Fruit fly (Drosophila melanogaster) whole organism, embryonic: Measurements from ENCODE around the gene CG14196.

ENCODE experiments used
- CG10462 ChIP-seq: fragments of 200-800 bp; sonication (Bioruptor generic); optimal IDR thresholded peaks from 2 replicates; lab custom pipeline; 2016; ENCODE audit warnings: missing biosample characterization, missing genetic modification characterization
- CG13287 ChIP-seq: fragments of 200-800 bp; sonication (Bioruptor generic); IDR thresholded peaks from 2 replicates; pipeline ENCODE4 v1.3.6; 2022; ENCODE audit warnings: missing biosample characterization, missing genetic modification characterization; ENCODE audit not compliant: partially characterized antibody
- CG18262 ChIP-seq: fragments of 200-800 bp; optimal IDR thresholded peaks from 3 replicates; lab custom pipeline; 2019; ENCODE audit warnings: missing biosample characterization, mild to moderate bottlenecking, missing genetic modification characterization, moderate library complexity
- Eip74EF ChIP-seq, 2 experiments: fragments of 200-800 bp in 1 of 2; fragments of >200 bp in 1 of 2; sonication (Bioruptor generic) in 1 of 2; optimal IDR thresholded peaks; 2 replicates each; lab custom pipeline; 2017 to 2019; ENCODE audit warnings: missing biosample characterization in 2 of 2, missing genetic modification characterization in 2 of 2, mild to moderate bottlenecking in 1 of 2, moderate library complexity in 1 of 2
- bcd ChIP-seq: fragments of 200-800 bp; sonication (Bioruptor generic); optimal IDR thresholded peaks from 2 replicates; lab custom pipeline; 2017; ENCODE audit warnings: missing biosample characterization, mild to moderate bottlenecking, missing genetic modification characterization
- cas ChIP-seq: fragments of 200-800 bp; sonication (Bioruptor generic); IDR thresholded peaks from 2 replicates; pipeline ENCODE4 v1.3.6; 2022; ENCODE audit warnings: missing biosample characterization, missing genetic modification characterization
- insv ChIP-seq, 2 experiments: fragments of 200-800 bp; sonication (Bioruptor generic); optimal IDR thresholded peaks; 3 replicates each; lab custom pipeline; 2016 to 2018; ENCODE audit warnings: missing biosample characterization in 2 of 2, missing genetic modification characterization in 2 of 2
- jumu ChIP-seq: fragments of 200-800 bp; sonication (Bioruptor generic); optimal IDR thresholded peaks from 3 replicates; lab custom pipeline; 2016; ENCODE audit warnings: missing biosample characterization, missing genetic modification characterization
- tx ChIP-seq: fragments of 200-800 bp; sonication (Bioruptor generic); optimal IDR thresholded peaks from 2 replicates; lab custom pipeline; 2016; ENCODE audit warnings: missing biosample characterization, missing genetic modification characterization

DNA sequence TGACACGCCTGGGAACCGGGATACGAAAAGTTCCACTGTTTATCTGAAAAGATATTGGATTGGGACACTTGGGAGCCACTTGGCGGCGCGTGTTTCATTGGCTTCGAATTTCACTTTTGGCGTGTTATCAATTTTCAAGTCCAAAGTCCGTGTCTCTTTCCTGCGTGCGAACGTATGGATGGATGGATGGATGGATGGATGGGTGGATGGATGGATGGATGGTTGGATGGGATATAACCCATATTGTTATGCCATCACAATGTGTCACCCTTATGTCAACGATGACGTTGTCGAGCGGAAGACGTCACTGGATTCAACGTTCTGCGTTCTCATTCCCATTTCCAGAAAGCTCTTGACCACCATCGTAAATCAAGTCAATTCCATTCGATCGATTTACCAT is 46.1 kb upstream of the CG14196 start:
- TF ChIP-seq CG13287 (GFP tag; lab: Robert Waterston, UW) (no peak), bcd (GFP tag; lab: Kevin White, UChicago) (no peak), tx (GFP tag; lab: Kevin White, UChicago) (no peak), CG10462 (GFP tag; lab: Kevin White, UChicago) (no peak), jumu (GFP tag; lab: Kevin White, UChicago) (no peak), Eip74EF (GFP tag; optimal IDR thresholded peaks at IDR 0.05; lab: Kevin White, UChicago) (no peak), cas (GFP tag; lab: Robert Waterston, UW) (no peak), CG18262 (tag; lab: Kevin White, UChicago) (no peak), insv (GFP tag; optimal IDR thresholded peaks at IDR 0.05; lab: Kevin White, UChicago) (no peak)
